Fruit fly (Drosophila melanogaster) whole organism, embryonic: ENCODE measurements around the gene CG43055.

ENCODE experiments used
- B-H1 ChIP-seq: fragments of 200-800 bp; sonication (Bioruptor generic); IDR thresholded peaks from 3 replicates; pipeline ENCODE4 v1.3.6; 2022; ENCODE audit warnings: missing biosample characterization, missing genetic modification characterization
- Blimp-1 ChIP-seq: fragments of 200-800 bp; sonication (Bioruptor generic); optimal IDR thresholded peaks from 3 replicates; lab custom pipeline; 2018; ENCODE audit warnings: missing biosample characterization, missing genetic modification characterization, mild to moderate bottlenecking, moderate library complexity, missing genetic modification reagents
- CG10267 ChIP-seq: fragments of 200-800 bp; sonication (Bioruptor generic); optimal IDR thresholded peaks from 2 replicates; lab custom pipeline; 2018; ENCODE audit warnings: missing biosample characterization, mild to moderate bottlenecking, missing genetic modification characterization, moderate library complexity
- CG11398 ChIP-seq: fragments of 200-800 bp; sonication (Bioruptor generic); optimal IDR thresholded peaks from 2 replicates; lab custom pipeline; 2016; ENCODE audit warnings: missing biosample characterization, missing genetic modification characterization
- CG12769 ChIP-seq: fragments of 200-800 bp; sonication (Bioruptor generic); optimal IDR thresholded peaks from 2 replicates; lab custom pipeline; 2019; ENCODE audit warnings: missing biosample characterization, mild to moderate bottlenecking, missing genetic modification characterization, moderate library complexity
- CG13775 ChIP-seq: fragments of 200-800 bp; sonication (Bioruptor generic); optimal IDR thresholded peaks from 3 replicates; lab custom pipeline; 2017; ENCODE audit warnings: missing biosample characterization, mild to moderate bottlenecking, missing genetic modification characterization
- CG14965 ChIP-seq: fragments of 200-800 bp; sonication (Bioruptor generic); optimal IDR thresholded peaks from 2 replicates; lab custom pipeline; 2016; ENCODE audit warnings: missing biosample characterization, missing genetic modification characterization, borderline replicate concordance
- CG15479 ChIP-seq: fragments of 200-800 bp; sonication (Bioruptor generic); optimal IDR thresholded peaks from 3 replicates; lab custom pipeline; 2019; ENCODE audit warnings: missing biosample characterization, mild to moderate bottlenecking, missing genetic modification characterization, moderate library complexity
- CG16779 ChIP-seq: fragments of 200-800 bp; sonication (Bioruptor generic); IDR thresholded peaks from 2 replicates; pipeline ENCODE4 v1.3.6; 2022; ENCODE audit warnings: missing biosample characterization, missing genetic modification characterization
- CG17568 ChIP-seq: fragments of 200-800 bp; sonication (Bioruptor generic); optimal IDR thresholded peaks from 2 replicates; lab custom pipeline; 2018; ENCODE audit warnings: missing biosample characterization, mild to moderate bottlenecking, missing genetic modification characterization, moderate library complexity
- CG2129 ChIP-seq: fragments of 200-800 bp; sonication (Bioruptor generic); IDR thresholded peaks from 2 replicates; pipeline ENCODE4 v1.3.6; 2022; ENCODE audit warnings: missing biosample characterization, missing genetic modification characterization; ENCODE audit not compliant: partially characterized antibody
- CG31224 ChIP-seq: fragments of 200-800 bp; sonication (Bioruptor generic); IDR thresholded peaks from 2 replicates; pipeline ENCODE4 v1.3.6; 2022; ENCODE audit warnings: missing biosample characterization, missing genetic modification characterization
- CG32772 ChIP-seq: fragments of 200-800 bp; sonication (Bioruptor generic); IDR thresholded peaks from 2 replicates; pipeline ENCODE4 v1.3.6; 2022; ENCODE audit warnings: missing biosample characterization, missing genetic modification characterization
- CG3281 ChIP-seq: fragments of 200-800 bp; sonication (Bioruptor generic); optimal IDR thresholded peaks from 3 replicates; lab custom pipeline; 2017; ENCODE audit warnings: missing biosample characterization, mild to moderate bottlenecking, missing genetic modification characterization
- CG3838 ChIP-seq: fragments of 200-800 bp; sonication (Bioruptor generic); optimal IDR thresholded peaks from 3 replicates; lab custom pipeline; 2016; ENCODE audit warnings: missing biosample characterization, missing genetic modification characterization
- CG6272 ChIP-seq: fragments of 200-800 bp; sonication (Bioruptor generic); IDR thresholded peaks from 2 replicates; pipeline ENCODE4 v1.3.6; 2022; ENCODE audit warnings: missing biosample characterization, missing genetic modification characterization
- CG6765 ChIP-seq: fragments of 200-800 bp; sonication (Bioruptor generic); optimal IDR thresholded peaks from 3 replicates; lab custom pipeline; 2017; ENCODE audit warnings: missing biosample characterization, mild to moderate bottlenecking, missing genetic modification characterization
- CG7745 ChIP-seq: fragments of 200-800 bp; sonication (Bioruptor generic); optimal IDR thresholded peaks from 2 replicates; lab custom pipeline; 2018; ENCODE audit warnings: missing biosample characterization, mild to moderate bottlenecking, missing genetic modification characterization, moderate library complexity
- CG9727 ChIP-seq: fragments of 200-800 bp; sonication (Bioruptor generic); optimal IDR thresholded peaks from 3 replicates; lab custom pipeline; 2017; ENCODE audit warnings: missing biosample characterization, mild to moderate bottlenecking, missing genetic modification characterization
- CG9876 ChIP-seq: fragments of 200-800 bp; sonication (Bioruptor generic); optimal IDR thresholded peaks from 2 replicates; lab custom pipeline; 2016; ENCODE audit warnings: missing biosample characterization, missing genetic modification characterization
- Chrac-16 ChIP-seq: fragments of 200-800 bp; sonication (Bioruptor generic); optimal IDR thresholded peaks from 3 replicates; lab custom pipeline; 2016; ENCODE audit warnings: missing biosample characterization, missing genetic modification characterization
- Dfd ChIP-seq, 2 experiments: fragments of >200 bp; optimal IDR thresholded peaks; 2 replicates each; lab custom pipeline; 2017; ENCODE audit warnings: missing biosample characterization in 2 of 2, missing genetic modification characterization in 2 of 2
- E2f2 ChIP-seq: fragments of 200-800 bp; sonication (Bioruptor generic); IDR thresholded peaks from 2 replicates; pipeline ENCODE4 v1.3.6; 2022; ENCODE audit warnings: missing biosample characterization, missing genetic modification characterization
- Ets65A ChIP-seq: fragments of 200-800 bp; sonication (Bioruptor generic); peaks from one replicate; lab custom pipeline; 2016; ENCODE audit warnings: missing biosample characterization, missing genetic modification characterization
- GATAe ChIP-seq: fragments of 200-800 bp; sonication (Bioruptor generic); conservative IDR thresholded peaks from 2 replicates; pipeline ENCODE4 v1.3.6; 2022; ENCODE audit warnings: missing biosample characterization, missing genetic modification characterization
- Gsc ChIP-seq: fragments of 200-800 bp; sonication (Bioruptor generic); IDR thresholded peaks from 2 replicates; pipeline ENCODE4 v1.3.6; 2022; ENCODE audit warnings: missing biosample characterization, missing genetic modification characterization
- HLHmδ ChIP-seq: fragments of 200-800 bp; sonication (Bioruptor generic); optimal IDR thresholded peaks from 2 replicates; lab custom pipeline; 2018; ENCODE audit warnings: missing biosample characterization, mild to moderate bottlenecking, missing genetic modification characterization, moderate library complexity
- Scr ChIP-seq: fragments of 200-800 bp; sonication (Bioruptor generic); IDR thresholded peaks from 2 replicates; pipeline ENCODE4 v1.3.6; 2022; ENCODE audit warnings: missing biosample characterization, missing genetic modification characterization; ENCODE audit not compliant: partially characterized antibody
- Side ChIP-seq: fragments of 200-800 bp; sonication (Bioruptor generic); optimal IDR thresholded peaks from 2 replicates; lab custom pipeline; 2016; ENCODE audit warnings: missing biosample characterization, missing genetic modification characterization
- Sox100B ChIP-seq: fragments of 200-800 bp; sonication (Bioruptor generic); optimal IDR thresholded peaks from 3 replicates; lab custom pipeline; 2018; ENCODE audit warnings: missing biosample characterization, mild to moderate bottlenecking, missing genetic modification characterization
- amos ChIP-seq: fragments of 200-800 bp; sonication (Bioruptor generic); IDR thresholded peaks from 2 replicates; pipeline ENCODE4 v1.3.6; 2022; ENCODE audit warnings: missing biosample characterization, missing genetic modification characterization; ENCODE audit not compliant: partially characterized antibody
- bowl ChIP-seq: fragments of 200-800 bp; sonication (Bioruptor generic); IDR thresholded peaks from 2 replicates; pipeline ENCODE4 v1.3.6; 2022; ENCODE audit warnings: missing biosample characterization, missing genetic modification characterization
- btn ChIP-seq: fragments of 200-800 bp; sonication (Bioruptor generic); optimal IDR thresholded peaks from 2 replicates; lab custom pipeline; 2016; ENCODE audit warnings: missing biosample characterization, missing genetic modification characterization
- dmrt99B ChIP-seq: fragments of 200-800 bp; sonication (Bioruptor generic); optimal IDR thresholded peaks from 2 replicates; lab custom pipeline; 2018; ENCODE audit warnings: missing biosample characterization, mild to moderate bottlenecking, missing genetic modification characterization, moderate library complexity
- en ChIP-seq: fragments of 200-800 bp; sonication (Bioruptor generic); optimal IDR thresholded peaks from 2 replicates; lab custom pipeline; 2016; ENCODE audit warnings: missing biosample characterization, missing genetic modification characterization
- esg ChIP-seq: fragments of 200-800 bp; sonication (Bioruptor generic); conservative IDR thresholded peaks from 2 replicates; pipeline ENCODE4 v1.3.6; 2022; ENCODE audit warnings: missing biosample characterization, missing genetic modification characterization
- h ChIP-seq: fragments of >200 bp; optimal IDR thresholded peaks from 2 replicates; lab custom pipeline; 2017
- kni ChIP-seq: fragments of 200-800 bp; sonication (Bioruptor generic); optimal IDR thresholded peaks from 3 replicates; lab custom pipeline; 2017; ENCODE audit warnings: mild to moderate bottlenecking, missing biosample characterization, missing genetic modification reagents, missing genetic modification characterization
- lmd ChIP-seq: fragments of 200-800 bp; sonication (Bioruptor generic); IDR thresholded peaks from 2 replicates; pipeline ENCODE4 v1.3.6; 2022; ENCODE audit warnings: missing biosample characterization, missing genetic modification characterization
- maf-S ChIP-seq: fragments of 200-800 bp; sonication (Bioruptor generic); optimal IDR thresholded peaks from 2 replicates; lab custom pipeline; 2016; ENCODE audit warnings: missing biosample characterization, missing genetic modification characterization
- org-1 ChIP-seq: fragments of 200-800 bp; sonication (Bioruptor generic); optimal IDR thresholded peaks from 2 replicates; lab custom pipeline; 2017; ENCODE audit warnings: missing biosample characterization, missing genetic modification characterization
- otp ChIP-seq: fragments of 200-800 bp; sonication (Bioruptor generic); IDR thresholded peaks from 3 replicates; pipeline ENCODE4, ENCODE4 v1.3.6; 2022; ENCODE audit warnings: missing biosample characterization, missing genetic modification characterization
- pnt ChIP-seq: fragments of 200-800 bp; sonication (Bioruptor generic); optimal IDR thresholded peaks from 3 replicates; lab custom pipeline; 2016; ENCODE audit warnings: missing biosample characterization, missing genetic modification characterization
- pzg ChIP-seq: fragments of 200-800 bp; sonication (Bioruptor generic); optimal IDR thresholded peaks from 3 replicates; lab custom pipeline; 2018; ENCODE audit warnings: missing biosample characterization, mild to moderate bottlenecking, missing genetic modification characterization, moderate library complexity
- sc ChIP-seq, 3 experiments: fragments of >200 bp in 2 of 3; fragments of 200-800 bp in 1 of 3; sonication (Bioruptor generic) in 1 of 3; optimal IDR thresholded peaks; 2 replicates in 2 of 3; 3 replicates in 1 of 3; lab custom pipeline; 2017; ENCODE audit warnings: mild to moderate bottlenecking in 1 of 3, missing biosample characterization in 1 of 3, missing genetic modification characterization in 1 of 3, missing genetic modification reagents in 1 of 3
- schlank ChIP-seq: fragments of 200-800 bp; sonication (Bioruptor generic); optimal IDR thresholded peaks from 2 replicates; lab custom pipeline; 2018; ENCODE audit warnings: missing biosample characterization, mild to moderate bottlenecking, missing genetic modification characterization
- sd ChIP-seq: fragments of 200-800 bp; sonication (Bioruptor generic); optimal IDR thresholded peaks from 3 replicates; lab custom pipeline; 2018; ENCODE audit warnings: missing biosample characterization, mild to moderate bottlenecking, missing genetic modification characterization, moderate library complexity
- sim ChIP-seq: fragments of 200-800 bp; sonication (Bioruptor generic); IDR thresholded peaks from 2 replicates; pipeline ENCODE4 v1.3.6; 2022; ENCODE audit warnings: missing biosample characterization, missing genetic modification characterization
- slbo ChIP-seq: fragments of 200-800 bp; sonication (Bioruptor generic); IDR thresholded peaks from 2 replicates; pipeline ENCODE4 v1.3.6; 2022; ENCODE audit warnings: missing biosample characterization, missing genetic modification characterization
- tll ChIP-seq, 2 experiments: fragments of 200-800 bp in 1 of 2; fragments of >200 bp in 1 of 2; sonication (Bioruptor generic) in 1 of 2; optimal IDR thresholded peaks; 2 replicates each; lab custom pipeline; 2017 to 2019; ENCODE audit warnings: missing biosample characterization in 2 of 2, missing genetic modification characterization in 2 of 2, mild to moderate bottlenecking in 1 of 2, moderate library complexity in 1 of 2
- vnd ChIP-seq: fragments of 200-800 bp; sonication (Bioruptor generic); IDR thresholded peaks from 3 replicates; pipeline ENCODE4 v1.3.6; 2022; ENCODE audit warnings: missing biosample characterization, missing genetic modification characterization; ENCODE audit not compliant: partially characterized antibody

CG43055 gene

dm6 chr2L:4459543-4459942 is 48.6 kb downstream of the CG43055 start, which contains the start of the genes mRpL27 and CG15435 (continued):
- TF ChIP-seq schlank (no peak), btn (GFP tag; lab: Kevin White, UChicago) (no peak), Gsc (GFP tag; lab: Robert Waterston, UW) (no peak), CG13775 (GFP tag; lab: Kevin White, UChicago) (peak; percentile 19), Chrac-16 (peak; percentile 17), esg (no peak), CG3838 (GFP tag; lab: Kevin White, UChicago) (no peak), Scr (GFP tag; lab: Robert Waterston, UW) (peak; percentile 41; the same call in 1 of the 2 replicates), sc (optimal IDR thresholded peaks at IDR 0.05; lab: Kevin White, UChicago) (no peak), sc (GFP tag; optimal IDR thresholded peaks at IDR 0.05; lab: Kevin White, UChicago) (peak; percentile 7), CG2129 (no peak), CG32772 (no peak), Dfd (GFP tag; optimal IDR thresholded peaks at IDR 0.05; lab: Kevin White, UChicago) (no peak), pnt (GFP tag; lab: Kevin White, UChicago) (no peak), slbo (peak; percentile 55; the same call in 1 of the 2 replicates), tll (GFP tag; optimal IDR thresholded peaks at IDR 0.05; lab: Kevin White, UChicago) (no peak), h (lab: Kevin White, UChicago) (no peak), CG16779 (GFP tag; lab: Robert Waterston, UW) (no peak), bowl (no peak), vnd (GFP tag; lab: Robert Waterston, UW) (no peak), maf-S (no peak), GATAe (GFP tag; lab: Robert Waterston, UW) (no peak), sim (GFP tag; lab: Robert Waterston, UW) (no peak), dmrt99B (tag; lab: Kevin White, UChicago) (peak; percentile 15), E2f2 (GFP tag; lab: Robert Waterston, UW) (no peak), Blimp-1 (GFP tag; lab: Kevin White, UChicago) (no peak), CG3281 (GFP tag; lab: Kevin White, UChicago) (peak; percentile 50), Ets65A (GFP tag; lab: Kevin White, UChicago) (peak; percentile 86), CG9876 (GFP tag; lab: Kevin White, UChicago) (no peak), HLHmδ (GFP tag; lab: Kevin White, UChicago) (no peak), B-H1 (GFP tag; lab: Robert Waterston, UW) (no peak), CG9727 (GFP tag; lab: Kevin White, UChicago) (peak; percentile 15), kni (peak; percentile 28), CG31224 (GFP tag; lab: Robert Waterston, UW) (no peak), CG10267 (tag; lab: Kevin White, UChicago) (peak; percentile 82), Sox100B (GFP tag; lab: Kevin White, UChicago) (no peak), pzg (GFP tag; lab: Kevin White, UChicago) (peak; percentile 75), CG12769 (tag; lab: Kevin White, UChicago) (no peak), lmd (no peak), sd (tag; lab: Kevin White, UChicago) (peak; percentile 0), CG6272 (GFP tag; lab: Robert Waterston, UW) (no peak), CG7745 (tag; lab: Kevin White, UChicago) (no peak), CG11398 (GFP tag; lab: Kevin White, UChicago) (no peak), CG6765 (GFP tag; lab: Kevin White, UChicago) (no peak), org-1 (no peak), otp (GFP tag; lab: Robert Waterston, UW) (no peak), Side (no peak), en (GFP tag; lab: Kevin White, UChicago) (no peak), CG14965 (GFP tag; lab: Kevin White, UChicago) (no peak), amos (GFP tag; lab: Robert Waterston, UW) (peak; percentile 43; the same call in 1 of the 2 replicates), CG17568 (no peak), CG15479 (GFP tag; lab: Kevin White, UChicago) (peak; percentile 70)
